Worm (Caenorhabditis elegans) whole organism, young adult: ENCODE measurements around the gene H12I13.6.
A peak's percentile ranks its signal among the peaks of the same experiment; 100 is the strongest.

Experiments
- D2030.7 ChIP-seq: fragments of 200-800 bp; sonication (Bioruptor generic); IDR thresholded peaks from 2 replicates; pipeline ENCODE4 v1.3.6; 2022; ENCODE audit warnings: missing genetic modification reagents, missing genetic modification characterization, missing compliant biosample characterization
- F22D6.2 ChIP-seq: sonication (generic microtip); optimal IDR thresholded peaks from 2 replicates; lab custom pipeline; 2016; ENCODE audit warnings: mild to moderate bottlenecking, missing genetic modification characterization, missing compliant biosample characterization
- F23B12.7 ChIP-seq: sonication (generic microtip); optimal IDR thresholded peaks from 2 replicates; lab custom pipeline; 2017; ENCODE audit warnings: missing genetic modification characterization, mild to moderate bottlenecking, missing compliant biosample characterization, antibody characterized with exemption, moderate library complexity; ENCODE audit not compliant: insufficient read depth
- F33H1.4 ChIP-seq: fragments of 200-800 bp; sonication (Bioruptor generic); IDR thresholded peaks from 2 replicates; pipeline ENCODE4 v1.3.6; 2022; ENCODE audit warnings: missing genetic modification reagents, missing genetic modification characterization, missing compliant biosample characterization
- F37B4.10 ChIP-seq: fragments of 200-800 bp; sonication (Bioruptor generic); IDR thresholded peaks from 2 replicates; pipeline ENCODE4 v1.3.6; 2022; ENCODE audit warnings: missing genetic modification characterization, missing compliant biosample characterization
- F49E8.2 ChIP-seq: sonication (generic microtip); optimal IDR thresholded peaks from 3 replicates; lab custom pipeline; 2017; ENCODE audit warnings: missing genetic modification characterization, mild to moderate bottlenecking, missing compliant biosample characterization, antibody characterized with exemption, moderate library complexity; ENCODE audit not compliant: insufficient read depth
- F57A8.1 ChIP-seq: fragments of 200-800 bp; sonication (Bioruptor generic); optimal IDR thresholded peaks from 2 replicates; lab custom pipeline; 2018; ENCODE audit warnings: mild to moderate bottlenecking, missing genetic modification characterization, moderate library complexity, missing compliant biosample characterization
- K11D2.4 ChIP-seq: fragments of 200-800 bp; sonication (Bioruptor generic); IDR thresholded peaks from 2 replicates; pipeline ENCODE4 v1.3.6; 2022; ENCODE audit warnings: missing genetic modification reagents, missing genetic modification characterization, missing compliant biosample characterization
- Y53G8AR.9 ChIP-seq: fragments of 200-800 bp; sonication (Bioruptor generic); conservative IDR thresholded peaks from 2 replicates; pipeline ENCODE4 v1.3.6; 2022; ENCODE audit warnings: missing genetic modification reagents, missing genetic modification characterization, missing compliant biosample characterization
- Y67H2A.10 ChIP-seq: fragments of 200-800 bp; sonication (Bioruptor generic); conservative IDR thresholded peaks from 2 replicates; pipeline ENCODE4 v1.3.6; 2022; ENCODE audit warnings: missing genetic modification reagents, missing genetic modification characterization, missing compliant biosample characterization
- Y79H2A.3 ChIP-seq: fragments of 200-800 bp; sonication (Bioruptor generic); conservative IDR thresholded peaks from 2 replicates; pipeline ENCODE4 v1.3.6; 2022; ENCODE audit warnings: missing genetic modification reagents, missing genetic modification characterization, missing compliant biosample characterization
- akir-1 ChIP-seq: fragments of 200-800 bp; sonication (Bioruptor generic); optimal IDR thresholded peaks from 2 replicates; lab custom pipeline; 2018; ENCODE audit warnings: mild to moderate bottlenecking, missing genetic modification characterization, moderate library complexity, missing compliant biosample characterization
- attf-3 ChIP-seq: fragments of 200-800 bp; sonication (Bioruptor generic); conservative IDR thresholded peaks from 2 replicates; pipeline ENCODE4 v1.3.6; 2022; ENCODE audit warnings: missing genetic modification reagents, missing genetic modification characterization, missing compliant biosample characterization
- attf-5 ChIP-seq: fragments of 200-800 bp; sonication (Bioruptor generic); optimal IDR thresholded peaks from 2 replicates; lab custom pipeline; 2018; ENCODE audit warnings: mild to moderate bottlenecking, missing genetic modification characterization, missing compliant biosample characterization
- cebp-2 ChIP-seq: fragments of 200-800 bp; sonication (Bioruptor generic); IDR thresholded peaks from 2 replicates; pipeline ENCODE4 v1.3.6; 2022; ENCODE audit warnings: missing genetic modification characterization, missing compliant biosample characterization
- ceh-79 ChIP-seq: sonication (generic microtip); optimal IDR thresholded peaks from 2 replicates; lab custom pipeline; 2017; ENCODE audit warnings: mild to moderate bottlenecking, missing genetic modification characterization, missing compliant biosample characterization
- chd-7 ChIP-seq: sonication (generic microtip); optimal IDR thresholded peaks from 2 replicates; lab custom pipeline; 2016; ENCODE audit warnings: mild to moderate bottlenecking, missing genetic modification characterization, moderate library complexity, missing compliant biosample characterization
- dpl-1 ChIP-seq: fragments of 150-350 bp; optimal IDR thresholded peaks from 2 replicates; lab custom pipeline; 2014; ENCODE audit warnings: missing biosample characterization, missing genetic modification reagents, missing genetic modification characterization
- efl-1 ChIP-seq: fragments of 150-350 bp; optimal IDR thresholded peaks from 2 replicates; lab custom pipeline; 2014; ENCODE audit warnings: missing biosample characterization, missing genetic modification reagents, missing genetic modification characterization
- egl-44 ChIP-seq: fragments of 200-800 bp; sonication (Bioruptor generic); IDR thresholded peaks from 2 replicates; pipeline ENCODE4 v1.3.6; 2022; ENCODE audit warnings: missing genetic modification reagents, missing genetic modification characterization, missing compliant biosample characterization
- hmg-20 ChIP-seq: fragments of 200-800 bp; sonication (Bioruptor generic); IDR thresholded peaks from 2 replicates; pipeline ENCODE4 v1.3.6; 2022; ENCODE audit warnings: missing genetic modification reagents, missing genetic modification characterization, missing compliant biosample characterization
- let-526 ChIP-seq: fragments of 200-800 bp; sonication (Bioruptor generic); IDR thresholded peaks from 2 replicates; pipeline ENCODE4 v1.3.6; 2022; ENCODE audit warnings: missing genetic modification reagents, missing genetic modification characterization, missing compliant biosample characterization
- lin-35 ChIP-seq, 3 experiments: fragments of 150-350 bp in 2 of 3; sonication (generic microtip) in 1 of 3; optimal IDR thresholded peaks; 2 replicates each; lab custom pipeline; 2014 to 2018; ENCODE audit warnings: missing biosample characterization in 3 of 3, missing genetic modification characterization in 3 of 3, missing genetic modification reagents in 3 of 3
- lin-54 ChIP-seq: fragments of 200-800 bp; sonication (Bioruptor generic); optimal IDR thresholded peaks from 2 replicates; lab custom pipeline; 2018; ENCODE audit warnings: mild to moderate bottlenecking, missing genetic modification characterization, missing compliant biosample characterization
- lir-1 ChIP-seq: fragments of 200-800 bp; sonication (Bioruptor generic); conservative IDR thresholded peaks from 2 replicates; pipeline ENCODE4 v1.3.6; 2022; ENCODE audit warnings: missing genetic modification reagents, missing genetic modification characterization, missing compliant biosample characterization
- madf-6 ChIP-seq: fragments of 200-800 bp; sonication (Bioruptor generic); IDR thresholded peaks from 2 replicates; pipeline ENCODE4 v1.3.6; 2022; ENCODE audit warnings: missing genetic modification reagents, missing genetic modification characterization, missing compliant biosample characterization
- madf-8 ChIP-seq: fragments of 200-800 bp; sonication (Bioruptor generic); conservative IDR thresholded peaks from 2 replicates; pipeline ENCODE4 v1.3.6; 2022; ENCODE audit warnings: missing genetic modification reagents, missing genetic modification characterization, missing compliant biosample characterization
- mel-28 ChIP-seq: sonication (generic microtip); optimal IDR thresholded peaks from 2 replicates; lab custom pipeline; 2016; ENCODE audit warnings: borderline replicate concordance, mild to moderate bottlenecking, missing genetic modification characterization, missing compliant biosample characterization
- mes-4 ChIP-seq: sonication (generic microtip); optimal IDR thresholded peaks from 2 replicates; lab custom pipeline; 2016; ENCODE audit warnings: missing genotype, missing genetic modification characterization, missing compliant biosample characterization
- nfya-2 ChIP-seq: fragments of 200-800 bp; sonication (Bioruptor generic); IDR thresholded peaks from 2 replicates; pipeline ENCODE4 v1.3.6; 2022; ENCODE audit warnings: missing genetic modification reagents, missing genetic modification characterization, missing compliant biosample characterization
- nfyb-1 ChIP-seq: fragments of 200-800 bp; sonication (Bioruptor generic); IDR thresholded peaks from 2 replicates; pipeline ENCODE4 v1.3.6; 2022; ENCODE audit warnings: missing genetic modification reagents, missing genetic modification characterization, missing compliant biosample characterization
- rcor-1 ChIP-seq: fragments of 200-800 bp; sonication (Bioruptor generic); IDR thresholded peaks from 2 replicates; pipeline ENCODE4 v1.3.6; 2022; ENCODE audit warnings: missing genetic modification reagents, missing genetic modification characterization, missing compliant biosample characterization
- repo-1 ChIP-seq: sonication (generic microtip); optimal IDR thresholded peaks from 2 replicates; lab custom pipeline; 2017; ENCODE audit warnings: mild to moderate bottlenecking, missing genetic modification characterization, missing compliant biosample characterization
- sea-2 ChIP-seq: fragments of 200-800 bp; sonication (Bioruptor generic); IDR thresholded peaks from 2 replicates; pipeline ENCODE4 v1.3.6; 2022; ENCODE audit warnings: missing genetic modification characterization, missing compliant biosample characterization
- snpc-1.3 ChIP-seq: sonication (generic microtip); optimal IDR thresholded peaks from 2 replicates; lab custom pipeline; 2017; ENCODE audit warnings: missing genetic modification characterization, mild to moderate bottlenecking, missing compliant biosample characterization, antibody characterized with exemption, moderate library complexity, missing genotype, missing genetic modification reagents; ENCODE audit not compliant: insufficient read depth
- snpc-4 ChIP-seq, 5 experiments: fragments of 150-350 bp in 1 of 5; sonication (generic microtip) in 4 of 5; optimal IDR thresholded peaks; 2 replicates each; lab custom pipeline; 2014 to 2018; ENCODE audit warnings: missing genetic modification characterization in 5 of 5, missing biosample characterization in 3 of 5, antibody characterized with exemption in 2 of 5, mild to moderate bottlenecking in 2 of 5, missing compliant biosample characterization in 2 of 5, missing genotype in 2 of 5, moderate library complexity in 2 of 5, missing genetic modification reagents in 1 of 5
- tbx-9 ChIP-seq: sonication (generic microtip); optimal IDR thresholded peaks from 2 replicates; lab custom pipeline; 2016; ENCODE audit warnings: borderline replicate concordance, missing genetic modification characterization, inconsistent platforms, missing compliant biosample characterization
- tlf-1 ChIP-seq: fragments of 200-800 bp; sonication (Bioruptor generic); optimal IDR thresholded peaks from 2 replicates; lab custom pipeline; 2018; ENCODE audit warnings: mild to moderate bottlenecking, missing genetic modification characterization, missing compliant biosample characterization
- ztf-18 ChIP-seq: sonication (generic microtip); optimal IDR thresholded peaks from 2 replicates; lab custom pipeline; 2016; ENCODE audit warnings: missing genotype, mild to moderate bottlenecking, missing genetic modification characterization, missing compliant biosample characterization

The H12I13.6 gene

DNA sequence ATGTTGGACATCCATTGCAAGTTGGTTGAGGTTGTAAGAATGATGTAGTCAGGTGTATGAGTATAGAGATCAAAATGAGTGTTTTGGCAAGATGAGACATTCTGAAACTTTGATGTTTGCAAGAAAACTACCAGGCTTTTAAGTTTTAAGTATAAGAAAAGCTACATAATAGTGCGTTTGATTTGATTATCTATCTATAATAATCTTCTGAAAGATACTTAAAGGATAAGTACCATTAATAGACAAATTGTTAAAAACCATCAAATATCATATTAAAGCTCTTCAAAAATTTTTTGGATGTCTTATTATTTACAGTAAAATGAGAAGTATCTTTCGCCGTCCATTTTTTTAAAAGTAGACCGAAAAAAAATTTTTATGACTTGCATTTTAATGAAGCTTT, 34.5 kb upstream of the H12I13.6 start, which contains the start of gene R12C12.10:
Gene R12C12.10, minus strand, starts transcription at position 101 of the 400 bp plus-strand sequence.
- no peak for TF ChIP-seq F49E8.2 (tag; lab: Kevin White, UChicago)
- no peak for TF ChIP-seq snpc-4 (GFP tag; optimal IDR thresholded peaks at IDR 0.05; lab: Kevin White, UChicago)
- TF ChIP-seq snpc-4 (tag; optimal IDR thresholded peaks at IDR 0.05; lab: Kevin White, UChicago) = no peak
- TF ChIP-seq sea-2 (GFP tag; lab: Robert Waterston, UW) = no peak

- TF ChIP-seq efl-1 (GFP tag; lab: Kevin White, UChicago) = peak; percentile 37
- TF ChIP-seq egl-44 (GFP tag; lab: Robert Waterston, UW) = no peak
- 0 out of 2 replicates have a peak, but pooled peaks have one; percentile 27 for TF ChIP-seq madf-8 (GFP tag; lab: Robert Waterston, UW)
- no peak for TF ChIP-seq F57A8.1
Observed at ce11 chrII:6045048-6045447, 32.7 kb upstream of the H12I13.6 start, which contains the start of gene R12C12.5. TSS of gene R12C12.5 (minus strand) at chrII:6045148.

ce11 chrII:6046023-6046631, 31.6 kb upstream of the H12I13.6 start:
- TF ChIP-seq mel-28 = no peak
- peak; percentile 60 for TF ChIP-seq ztf-18
- peak; percentile 36; the same call in 1 of the 2 replicates for TF ChIP-seq madf-6 (GFP tag; lab: Robert Waterston, UW)
- TF ChIP-seq ceh-79 = no peak
- TF ChIP-seq dpl-1 (GFP tag; lab: Kevin White, UChicago) = no peak

- TF ChIP-seq lin-35 (GFP tag; optimal IDR thresholded peaks at IDR 0.05; lab: Kevin White, UChicago) (peak in 1 of 3 experiments; percentile 82), repo-1 (tag; lab: Kevin White, UChicago) (peak; percentile 73), akir-1 (GFP tag; lab: Kevin White, UChicago) (no peak), D2030.7 (peak; percentile 52; the same call in 1 of the 2 replicates), Y79H2A.3 (GFP tag; lab: Robert Waterston, UW) (no peak), nfyb-1 (GFP tag; lab: Robert Waterston, UW) (peak; percentile 70; the same call in 1 of the 2 replicates), let-526 (no peak), rcor-1 (GFP tag; lab: Robert Waterston, UW) (peak; percentile 69), lir-1 (GFP tag; lab: Robert Waterston, UW) (peak; percentile 62), F33H1.4 (GFP tag; lab: Robert Waterston, UW) (peak; percentile 56; the same call in 1 of the 2 replicates), ztf-18 (peak; percentile 98), madf-8 (GFP tag; lab: Robert Waterston, UW) (peak; percentile 61; the same call in 1 of the 2 replicates), F37B4.10 (GFP tag; lab: Robert Waterston, UW) (no peak), tbx-9 (tag; lab: Kevin White, UChicago) (no peak), tlf-1 (GFP tag; lab: Kevin White, UChicago) (peak; percentile 73), chd-7 (tag; lab: Kevin White, UChicago) (peak; percentile 21), F23B12.7 (tag; lab: Kevin White, UChicago) (peak; percentile 32), mel-28 (no peak), attf-5 (GFP tag; lab: Kevin White, UChicago) (peak; percentile 50), snpc-1.3 (peak; percentile 11), nfya-2 (GFP tag; lab: Robert Waterston, UW) (no peak), K11D2.4 (GFP tag; lab: Robert Waterston, UW) (peak; percentile 79), madf-6 (GFP tag; lab: Robert Waterston, UW) (peak; percentile 84), lin-54 (GFP tag; lab: Kevin White, UChicago) (peak; percentile 82), F22D6.2 (tag; lab: Kevin White, UChicago) (peak; percentile 55), cebp-2 (GFP tag; lab: Robert Waterston, UW) (0 out of 2 replicates have a peak, but pooled peaks have one; percentile 68), mes-4 (tag; lab: Kevin White, UChicago) (no peak), snpc-4 (GFP tag; optimal IDR thresholded peaks at IDR 0.05; lab: Kevin White, UChicago) (peak; percentile 41), snpc-4 (tag; optimal IDR thresholded peaks at IDR 0.05; lab: Kevin White, UChicago) (peak in 2 of 4 experiments; percentile 74 to 78), Y67H2A.10 (GFP tag; lab: Robert Waterston, UW) (no peak), Y53G8AR.9 (GFP tag; lab: Robert Waterston, UW) (peak; percentile 89), attf-3 (peak; percentile 62; the same call in 1 of the 2 replicates), hmg-20 (GFP tag; lab: Robert Waterston, UW) (peak; percentile 66; the same call in 1 of the 2 replicates)
Observed at ce11 chrII:6047639-6048159, 30.0 kb upstream of the H12I13.6 start, which contains the start of the genes R12C12.6 and ran-5. TSS of gene R12C12.6 (minus strand) at chrII:6047867. TSS of gene ran-5 (plus strand) at chrII:6048109.
